Fruit fly (Drosophila melanogaster) whole organism, adult: ENCODE measurements around the gene CG5377.

Experiments used
- CG11617 ChIP-seq: fragments of 200-800 bp; sonication (Bioruptor generic); optimal IDR thresholded peaks from 2 replicates; lab custom pipeline; 2017; ENCODE audit warnings: mild to moderate bottlenecking, missing biosample characterization, missing genetic modification reagents, missing genetic modification characterization
- CG12768 ChIP-seq: fragments of 200-800 bp; sonication (Bioruptor generic); optimal IDR thresholded peaks from 2 replicates; lab custom pipeline; 2017; ENCODE audit warnings: missing biosample characterization, missing genetic modification characterization, mild to moderate bottlenecking, moderate library complexity, missing genetic modification reagents
- CG14711 ChIP-seq: fragments of 200-800 bp; sonication (Bioruptor generic); optimal IDR thresholded peaks from 2 replicates; lab custom pipeline; 2018; ENCODE audit warnings: missing biosample characterization, mild to moderate bottlenecking, missing genetic modification characterization, moderate library complexity
- CG1620 ChIP-seq: fragments of 200-800 bp; sonication (Bioruptor generic); optimal IDR thresholded peaks from 2 replicates; lab custom pipeline; 2016; ENCODE audit warnings: missing biosample characterization, missing genetic modification characterization
- CG33017 ChIP-seq: fragments of 200-800 bp; sonication (Bioruptor generic); optimal IDR thresholded peaks from 2 replicates; lab custom pipeline; 2018; ENCODE audit warnings: missing biosample characterization, mild to moderate bottlenecking, missing genetic modification characterization, moderate library complexity
- CG5204 ChIP-seq: fragments of 200-800 bp; sonication (Bioruptor generic); optimal IDR thresholded peaks from 2 replicates; lab custom pipeline; 2016; ENCODE audit warnings: missing biosample characterization, missing genetic modification characterization
- CG7045 ChIP-seq: fragments of 200-800 bp; sonication (Bioruptor generic); optimal IDR thresholded peaks from 2 replicates; lab custom pipeline; 2017; ENCODE audit warnings: missing biosample characterization, mild to moderate bottlenecking, missing genetic modification characterization
- CG7101 ChIP-seq: fragments of 200-800 bp; sonication (Bioruptor generic); optimal IDR thresholded peaks from 2 replicates; lab custom pipeline; 2018; ENCODE audit warnings: missing biosample characterization, mild to moderate bottlenecking, missing genetic modification characterization, moderate library complexity
- Clk ChIP-seq: fragments of 200-800 bp; sonication (Bioruptor generic); optimal IDR thresholded peaks from 2 replicates; lab custom pipeline; 2017; ENCODE audit warnings: missing biosample characterization, missing genetic modification characterization
- Crg-1 ChIP-seq: fragments of 200-800 bp; sonication (Bioruptor generic); optimal IDR thresholded peaks from 2 replicates; lab custom pipeline; 2016; ENCODE audit warnings: missing biosample characterization, missing genetic modification characterization
- Hr96 ChIP-seq: fragments of 200-800 bp; sonication (Bioruptor generic); optimal IDR thresholded peaks from 2 replicates; lab custom pipeline; 2016; ENCODE audit warnings: missing biosample characterization, missing genetic modification characterization
- Mnt ChIP-seq: fragments of 200-800 bp; sonication (Bioruptor generic); optimal IDR thresholded peaks from 2 replicates; lab custom pipeline; 2016; ENCODE audit warnings: missing biosample characterization, mild to moderate bottlenecking, missing genetic modification characterization
- bab1 ChIP-seq: fragments of 200-800 bp; sonication (Bioruptor generic); optimal IDR thresholded peaks from 3 replicates; lab custom pipeline; 2019; ENCODE audit warnings: missing biosample characterization, mild to moderate bottlenecking, missing genetic modification characterization, moderate library complexity
- cic ChIP-seq: fragments of 200-800 bp; sonication (Bioruptor generic); optimal IDR thresholded peaks from 2 replicates; lab custom pipeline; 2017; ENCODE audit warnings: missing biosample characterization, mild to moderate bottlenecking, missing genetic modification characterization, moderate library complexity
- cnc ChIP-seq, 2 experiments: fragments of >200 bp; optimal IDR thresholded peaks; 2 replicates each; lab custom pipeline; 2017
- kay ChIP-seq: fragments of 200-800 bp; sonication (Bioruptor generic); peaks from one replicate; lab custom pipeline; 2016; ENCODE audit warnings: missing biosample characterization, missing genetic modification characterization, borderline replicate concordance
- ovo ChIP-seq: fragments of 200-800 bp; sonication (Bioruptor generic); optimal IDR thresholded peaks from 2 replicates; lab custom pipeline; 2016; ENCODE audit warnings: missing biosample characterization, missing genetic modification characterization
- pad ChIP-seq: fragments of 200-800 bp; sonication (Bioruptor generic); optimal IDR thresholded peaks from 3 replicates; lab custom pipeline; 2017; ENCODE audit warnings: missing biosample characterization, missing genetic modification characterization, mild to moderate bottlenecking, moderate library complexity, missing genetic modification reagents
- tj ChIP-seq: fragments of 200-800 bp; sonication (Bioruptor generic); optimal IDR thresholded peaks from 3 replicates; lab custom pipeline; 2017; ENCODE audit warnings: missing biosample characterization, mild to moderate bottlenecking, missing genetic modification characterization, moderate library complexity
- toe ChIP-seq: fragments of 200-800 bp; sonication (Bioruptor generic); optimal IDR thresholded peaks from 2 replicates; lab custom pipeline; 2016; ENCODE audit warnings: missing biosample characterization, missing genetic modification characterization

Gene CG5377

dm6 chr3R:22455335-22455985, 12.5 kb downstream of the CG5377 start:
- TF ChIP-seq cic (no peak), pad (GFP tag; lab: Kevin White, UChicago) (no peak), Crg-1 (no peak), ovo (GFP tag; lab: Kevin White, UChicago) (no peak), Mnt (GFP tag; lab: Kevin White, UChicago) (no peak), CG12768 (GFP tag; lab: Kevin White, UChicago) (no peak), CG7101 (tag; lab: Kevin White, UChicago) (no peak), tj (GFP tag; lab: Kevin White, UChicago) (peak; percentile 13), Clk (GFP tag; lab: Kevin White, UChicago) (no peak), bab1 (GFP tag; lab: Kevin White, UChicago) (no peak), CG1620 (GFP tag; lab: Kevin White, UChicago) (no peak), CG7045 (GFP tag; lab: Kevin White, UChicago) (peak; percentile 34), CG33017 (tag; lab: Kevin White, UChicago) (no peak), CG5204 (GFP tag; lab: Kevin White, UChicago) (no peak), toe (GFP tag; lab: Kevin White, UChicago) (peak; percentile 4), kay (GFP tag; lab: Kevin White, UChicago) (no peak), Hr96 (GFP tag; lab: Kevin White, UChicago) (no peak), CG11617 (GFP tag; lab: Kevin White, UChicago) (no peak), CG14711 (no peak), cnc (optimal IDR thresholded peaks at IDR 0.05; lab: Kevin White, UChicago) (peak in 1 of 2 experiments; percentile 25)

DNA sequence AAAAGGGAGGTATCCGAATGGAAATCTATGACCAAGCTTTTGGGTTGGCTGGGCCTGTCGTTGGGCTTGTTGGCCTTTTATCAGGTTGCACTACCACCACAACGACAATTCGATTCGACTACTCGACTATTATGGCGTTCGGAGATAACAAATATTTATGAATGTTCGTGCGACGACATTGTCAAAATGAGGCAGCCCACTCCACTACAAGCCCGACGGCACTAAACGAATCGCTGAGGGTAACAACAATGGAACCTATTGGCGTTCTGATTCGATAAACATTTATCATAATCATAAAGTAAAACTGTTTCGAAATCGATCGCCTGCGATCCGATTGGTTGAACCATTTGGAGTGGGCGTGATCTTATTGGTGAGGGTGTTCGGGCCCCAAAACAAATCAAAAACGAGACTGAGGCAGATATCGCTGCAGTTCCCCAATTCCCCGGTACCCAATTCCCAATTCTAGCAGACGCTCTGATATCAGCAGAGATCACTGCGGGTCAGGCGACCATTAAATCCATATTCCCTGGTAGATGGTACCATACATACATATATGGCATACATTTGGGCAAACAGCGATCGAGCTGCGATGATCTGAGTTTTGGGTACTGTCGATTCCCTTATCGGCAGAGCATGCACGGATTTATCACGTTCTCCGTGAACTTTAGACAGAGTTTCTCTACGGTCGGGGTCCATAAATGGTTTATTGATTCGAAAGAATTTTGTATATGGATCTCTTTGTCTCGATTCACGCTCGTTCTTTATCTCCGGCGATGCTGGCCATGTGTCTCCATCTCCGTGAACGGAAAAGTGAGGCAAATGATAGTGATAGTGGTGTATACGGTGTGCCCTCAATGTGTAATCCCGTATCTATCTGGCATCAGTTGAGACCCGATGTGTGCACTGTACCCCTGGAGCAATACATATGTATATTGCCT, 13.3 kb downstream of the CG5377 start:
- TF ChIP-seq cic (peak; percentile 1), kay (GFP tag; lab: Kevin White, UChicago) (peak; percentile 48), CG1620 (GFP tag; lab: Kevin White, UChicago) (no peak), Clk (GFP tag; lab: Kevin White, UChicago) (no peak), pad (GFP tag; lab: Kevin White, UChicago) (no peak), CG14711 (no peak)

DNA sequence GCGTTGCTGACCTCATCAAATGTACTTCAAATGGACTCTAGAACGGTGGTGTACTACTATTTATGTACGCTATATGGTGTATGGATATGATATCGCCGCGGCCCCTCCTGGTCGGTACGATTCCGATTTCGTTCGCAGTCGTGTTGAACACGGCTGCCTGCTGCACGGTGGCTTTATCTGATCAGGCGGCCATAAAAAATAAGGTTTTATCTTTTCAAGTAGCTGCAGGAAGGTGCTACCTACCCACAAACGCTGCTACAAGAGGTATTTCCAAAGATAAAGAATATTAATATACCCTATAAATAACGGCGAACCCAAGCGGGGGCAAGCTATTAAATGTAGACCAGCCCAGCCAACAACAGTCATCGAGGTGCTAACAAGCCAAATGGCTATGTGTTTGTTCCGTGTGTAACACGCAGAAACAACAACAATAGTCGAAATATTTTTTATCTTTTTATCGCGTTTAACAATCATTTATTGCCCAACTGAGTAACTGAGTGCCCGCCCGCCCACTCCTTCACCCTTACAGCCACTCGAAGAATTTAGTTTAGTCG, 18.0 kb downstream of the CG5377 start:
- TF ChIP-seq cnc (optimal IDR thresholded peaks at IDR 0.05; lab: Kevin White, UChicago) (no peak), CG7101 (tag; lab: Kevin White, UChicago) (no peak), Clk (GFP tag; lab: Kevin White, UChicago) (no peak), CG12768 (GFP tag; lab: Kevin White, UChicago) (no peak), toe (GFP tag; lab: Kevin White, UChicago) (no peak), pad (GFP tag; lab: Kevin White, UChicago) (no peak), CG5204 (GFP tag; lab: Kevin White, UChicago) (no peak), Hr96 (GFP tag; lab: Kevin White, UChicago) (no peak), kay (GFP tag; lab: Kevin White, UChicago) (no peak)

DNA sequence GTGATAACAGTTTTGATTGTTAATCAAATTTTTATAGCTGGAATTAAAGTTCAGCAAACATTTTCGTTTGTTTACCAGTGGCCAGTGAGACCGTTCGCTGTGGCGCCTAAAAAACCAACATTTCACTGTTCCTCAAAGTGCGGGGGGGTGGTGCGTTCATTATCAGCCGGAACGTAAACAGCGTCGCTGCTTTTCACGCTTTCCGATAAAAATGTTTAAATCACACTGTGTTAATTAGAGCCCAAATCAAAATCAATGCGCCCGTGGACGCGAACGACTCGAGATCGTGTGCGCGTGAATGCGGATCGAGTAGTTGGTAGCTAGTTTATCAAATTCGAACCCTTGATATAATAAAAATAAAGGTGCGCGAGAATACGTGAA, 20.1 kb downstream of the CG5377 start, which contains the start of gene CG34376:
Gene CG34376, plus strand, starts transcription at position 226 of the 381 bp plus-strand sequence.
- TF ChIP-seq Mnt (GFP tag; lab: Kevin White, UChicago), result peak; percentile 79
- peak; percentile 48 for TF ChIP-seq bab1 (GFP tag; lab: Kevin White, UChicago)
- TF ChIP-seq ovo (GFP tag; lab: Kevin White, UChicago), result no peak
- TF ChIP-seq Crg-1, result peak; percentile 27
- TF ChIP-seq tj (GFP tag; lab: Kevin White, UChicago), result no peak
- TF ChIP-seq CG11617 (GFP tag; lab: Kevin White, UChicago), result peak; percentile 21
- TF ChIP-seq CG14711, result no peak
- TF ChIP-seq Hr96 (GFP tag; lab: Kevin White, UChicago), result peak; percentile 61
- TF ChIP-seq CG5204 (GFP tag; lab: Kevin White, UChicago), result peak; percentile 8
- no peak for TF ChIP-seq cnc (optimal IDR thresholded peaks at IDR 0.05; lab: Kevin White, UChicago)
- peak; percentile 74 for TF ChIP-seq CG12768 (GFP tag; lab: Kevin White, UChicago)
- TF ChIP-seq CG7045 (GFP tag; lab: Kevin White, UChicago), result no peak
- TF ChIP-seq kay (GFP tag; lab: Kevin White, UChicago), result no peak
- peak; percentile 60 for TF ChIP-seq cic
- peak; percentile 15 for TF ChIP-seq CG7101 (tag; lab: Kevin White, UChicago)
- TF ChIP-seq pad (GFP tag; lab: Kevin White, UChicago), result no peak
- no peak for TF ChIP-seq toe (GFP tag; lab: Kevin White, UChicago)
- no peak for TF ChIP-seq CG1620 (GFP tag; lab: Kevin White, UChicago)
- no peak for TF ChIP-seq Clk (GFP tag; lab: Kevin White, UChicago)
- TF ChIP-seq CG33017 (tag; lab: Kevin White, UChicago), result no peak
